Worm (Caenorhabditis elegans) whole organism, early embryonic: ENCODE measurements around the gene attf-4.

Source experiments
- B0310.2 ChIP-seq: sonication (generic microtip); optimal IDR thresholded peaks from 2 replicates; lab custom pipeline; 2016; ENCODE audit warnings: mild to moderate bottlenecking, missing genetic modification characterization, missing compliant biosample characterization
- F13C5.2 ChIP-seq: sonication (generic microtip); optimal IDR thresholded peaks from 2 replicates; lab custom pipeline; 2017; ENCODE audit warnings: mild to moderate bottlenecking, missing genetic modification characterization, inconsistent platforms, missing compliant biosample characterization
- aly-1 ChIP-seq: sonication (generic microtip); optimal IDR thresholded peaks from 2 replicates; lab custom pipeline; 2016; ENCODE audit warnings: missing genetic modification characterization, missing compliant biosample characterization
- ama-1 ChIP-seq: fragments of 150-350 bp; optimal IDR thresholded peaks from 2 replicates; lab custom pipeline; 2014
- ceh-13 ChIP-seq: fragments of 200-800 bp; sonication (Bioruptor generic); optimal IDR thresholded peaks from 2 replicates; lab custom pipeline; 2018; ENCODE audit warnings: mild to moderate bottlenecking, missing genetic modification characterization, missing compliant biosample characterization
- ceh-36 ChIP-seq: sonication (generic microtip); optimal IDR thresholded peaks from 2 replicates; lab custom pipeline; 2016; ENCODE audit warnings: missing genetic modification characterization, inconsistent platforms, missing compliant biosample characterization
- ets-7 ChIP-seq: sonication (generic microtip); optimal IDR thresholded peaks from 2 replicates; lab custom pipeline; 2016; ENCODE audit warnings: missing genotype, missing genetic modification characterization, missing compliant biosample characterization
- flt-1 ChIP-seq: fragments of 200-800 bp; sonication (Bioruptor generic); IDR thresholded peaks from 2 replicates; pipeline ENCODE4 v1.3.6; 2022; ENCODE audit warnings: missing genetic modification characterization, missing compliant biosample characterization
- hmbx-1 ChIP-seq: sonication (generic microtip); optimal IDR thresholded peaks from 2 replicates; lab custom pipeline; 2016; ENCODE audit warnings: mild to moderate bottlenecking, missing genetic modification characterization, missing compliant biosample characterization
- hmg-4 ChIP-seq: fragments of 200-800 bp; sonication (Bioruptor generic); optimal IDR thresholded peaks from 2 replicates; lab custom pipeline; 2018; ENCODE audit warnings: mild to moderate bottlenecking, missing genetic modification characterization, missing compliant biosample characterization
- hnd-1 ChIP-seq: sonication (generic microtip); optimal IDR thresholded peaks from 2 replicates; lab custom pipeline; 2016; ENCODE audit warnings: missing genetic modification characterization, missing compliant biosample characterization
- pes-1 ChIP-seq: fragments of 200-800 bp; sonication (Bioruptor generic); IDR thresholded peaks from 2 replicates; pipeline ENCODE4 v1.3.6; 2022; ENCODE audit warnings: missing genetic modification reagents, missing genetic modification characterization, missing compliant biosample characterization
- scrt-1 ChIP-seq: fragments of 200-800 bp; sonication (Bioruptor generic); IDR thresholded peaks from 2 replicates; pipeline ENCODE4 v1.3.6; 2022; ENCODE audit warnings: missing genetic modification characterization, missing compliant biosample characterization
- sea-1 ChIP-seq: fragments of 200-800 bp; sonication (Bioruptor generic); conservative IDR thresholded peaks from 2 replicates; pipeline ENCODE4 v1.3.6; 2022; ENCODE audit warnings: missing genetic modification characterization, missing compliant biosample characterization
- tbx-11 ChIP-seq: fragments of 200-800 bp; sonication (Bioruptor generic); IDR thresholded peaks from 2 replicates; pipeline ENCODE4 v1.3.6; 2022; ENCODE audit warnings: missing genetic modification characterization, missing compliant biosample characterization
- tbx-37 ChIP-seq: fragments of 200-800 bp; sonication (Bioruptor generic); conservative IDR thresholded peaks from 2 replicates; pipeline ENCODE4 v1.3.6; 2022; ENCODE audit warnings: missing genetic modification reagents, missing genetic modification characterization, missing compliant biosample characterization
- tra-4 ChIP-seq: sonication (generic microtip); optimal IDR thresholded peaks from 2 replicates; lab custom pipeline; 2017; ENCODE audit warnings: missing genetic modification characterization, missing compliant biosample characterization

Gene attf-4

DNA sequence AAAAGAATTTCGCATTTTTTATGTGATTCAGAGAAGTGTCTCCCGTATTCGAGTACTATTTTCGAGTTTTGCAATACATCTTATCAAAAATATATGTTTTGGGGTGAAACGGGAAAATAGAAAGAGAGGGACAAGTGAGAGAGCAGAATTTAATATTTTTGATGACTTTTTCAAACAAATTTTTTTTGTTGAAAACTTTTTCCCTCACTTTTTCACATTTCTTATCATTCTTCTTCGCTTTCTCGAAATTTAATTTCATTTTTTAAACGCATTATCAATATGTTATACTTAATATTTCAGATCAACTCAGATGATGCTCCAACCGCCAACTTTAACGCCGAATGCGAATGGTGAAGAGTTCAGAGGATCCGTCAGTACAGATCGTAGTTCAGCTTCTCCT is at the start of gene attf-4:
Gene attf-4, plus strand, starts transcription at position 301 of the 400 bp plus-strand sequence.
- TF ChIP-seq F13C5.2 (tag; lab: Kevin White, UChicago) (no peak), aly-1 (tag; lab: Kevin White, UChicago) (no peak), tra-4 (tag; lab: Kevin White, UChicago) (no peak), ama-1 (lab: Kevin White, UChicago) (no peak), pes-1 (GFP tag; lab: Robert Waterston, UW) (no peak), ets-7 (tag; lab: Kevin White, UChicago) (no peak), hmg-4 (GFP tag; lab: Kevin White, UChicago) (no peak), tbx-11 (GFP tag; lab: Robert Waterston, UW) (no peak), ceh-36 (tag; lab: Kevin White, UChicago) (no peak), hmbx-1 (tag; lab: Kevin White, UChicago) (no peak), sea-1 (no peak), tbx-37 (GFP tag; lab: Robert Waterston, UW) (no peak), ceh-13 (no peak), scrt-1 (GFP tag; lab: Robert Waterston, UW) (no peak), B0310.2 (tag; lab: Kevin White, UChicago) (no peak), flt-1 (GFP tag; lab: Robert Waterston, UW) (no peak), hnd-1 (no peak)

DNA sequence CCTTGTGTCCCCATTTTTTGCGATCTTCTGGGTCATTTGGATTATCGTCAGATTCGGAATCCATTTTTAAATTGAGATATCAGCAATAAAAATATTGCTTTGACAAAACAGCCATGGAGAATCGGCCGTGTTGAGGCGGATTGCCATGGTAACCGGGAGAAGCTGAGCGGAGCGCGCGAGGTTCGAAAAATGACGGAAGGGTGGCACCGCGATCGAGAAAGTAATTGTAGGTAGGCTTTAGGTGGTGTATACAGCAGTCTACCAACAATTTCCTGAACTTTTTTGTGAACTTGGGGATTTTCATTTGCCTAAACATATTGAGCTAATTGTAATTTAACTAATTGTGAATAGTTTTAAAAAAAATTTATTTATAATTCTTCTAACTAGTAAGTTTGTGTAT is 41.0 kb upstream of the attf-4 start, which contains the start of gene ift-139:
Gene ift-139, minus strand, starts transcription at position 101 of the 400 bp plus-strand sequence.
- no peak for TF ChIP-seq aly-1 (tag; lab: Kevin White, UChicago)
- no peak for TF ChIP-seq hmg-4 (GFP tag; lab: Kevin White, UChicago)
- TF ChIP-seq ceh-13, result no peak
- no peak for TF ChIP-seq F13C5.2 (tag; lab: Kevin White, UChicago)
- TF ChIP-seq ceh-36 (tag; lab: Kevin White, UChicago), result no peak
- TF ChIP-seq tbx-37 (GFP tag; lab: Robert Waterston, UW), result no peak
- no peak for TF ChIP-seq flt-1 (GFP tag; lab: Robert Waterston, UW)
- TF ChIP-seq hnd-1, result no peak
- no peak for TF ChIP-seq ets-7 (tag; lab: Kevin White, UChicago)
- no peak for TF ChIP-seq ama-1 (lab: Kevin White, UChicago)
- TF ChIP-seq pes-1 (GFP tag; lab: Robert Waterston, UW), result no peak
- no peak for TF ChIP-seq tbx-11 (GFP tag; lab: Robert Waterston, UW)
- no peak for TF ChIP-seq sea-1
- no peak for TF ChIP-seq hmbx-1 (tag; lab: Kevin White, UChicago)

DNA sequence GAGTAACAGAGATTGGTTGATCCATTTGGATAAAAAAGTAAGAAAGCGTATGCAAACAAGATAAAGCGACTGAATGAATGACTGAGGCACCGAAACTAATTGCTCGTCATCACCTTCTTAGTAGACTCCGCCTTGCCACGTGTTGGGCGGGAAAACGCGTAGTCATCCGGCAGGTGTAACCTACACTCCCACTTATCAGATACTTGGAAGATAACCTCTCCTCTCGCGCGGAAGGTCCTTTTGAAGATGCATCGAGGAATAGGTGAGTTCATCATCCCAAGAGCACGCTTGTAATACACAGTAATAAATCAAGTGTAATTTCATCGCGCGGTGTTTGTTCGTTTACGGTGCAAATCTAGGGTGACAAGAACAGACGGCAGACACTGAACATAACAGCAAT is 33.5 kb upstream of the attf-4 start, which contains the start of gene tbx-11:
Gene tbx-11, minus strand, starts transcription at position 101 of the 400 bp plus-strand sequence.
- no peak for TF ChIP-seq ceh-13
- TF ChIP-seq ets-7 (tag; lab: Kevin White, UChicago), result no peak
- TF ChIP-seq flt-1 (GFP tag; lab: Robert Waterston, UW), result no peak

DNA sequence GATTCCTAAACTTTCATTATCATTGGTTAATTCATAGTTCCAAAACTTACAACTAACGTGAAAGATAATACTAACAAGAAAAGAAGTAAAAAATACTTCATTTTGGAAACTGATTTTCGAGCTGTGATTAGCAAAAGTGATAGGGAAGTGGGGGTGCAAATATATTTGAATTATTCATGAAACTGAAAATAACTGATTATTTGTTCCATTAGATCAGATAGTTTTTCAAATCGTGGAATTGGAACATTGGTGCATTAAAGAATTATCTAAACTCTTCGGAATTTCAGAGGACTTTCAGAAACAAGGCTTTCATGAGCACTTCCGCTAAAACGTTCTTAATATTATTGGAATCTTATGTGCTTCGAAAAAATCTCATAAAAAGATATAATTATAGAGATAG is 24.7 kb upstream of the attf-4 start, which contains the start of gene F40H6.5:
Gene F40H6.5, minus strand, starts transcription at position 101 of the 400 bp plus-strand sequence.
- TF ChIP-seq hmbx-1 (tag; lab: Kevin White, UChicago), result no peak
- TF ChIP-seq tbx-11 (GFP tag; lab: Robert Waterston, UW), result no peak
- no peak for TF ChIP-seq hnd-1

DNA sequence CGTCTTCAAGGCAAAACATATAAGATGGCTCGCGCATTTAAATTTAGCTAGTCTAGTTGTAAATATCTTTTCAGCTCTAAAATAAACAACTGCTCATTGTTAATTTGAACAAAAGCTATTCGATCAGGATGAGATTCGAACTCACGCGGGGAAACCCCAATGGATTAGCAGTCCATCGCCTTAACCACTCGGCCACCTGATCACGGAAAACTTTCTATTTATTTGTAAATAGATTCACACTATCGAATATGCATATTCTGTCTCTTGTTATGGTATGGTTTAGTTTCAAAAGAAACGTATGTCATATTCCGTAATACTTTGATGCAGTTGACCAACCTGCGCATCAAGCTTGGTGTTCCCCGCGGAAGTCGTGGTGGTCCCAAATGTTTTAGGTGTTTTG is 24.2 kb upstream of the attf-4 start:
- TF ChIP-seq sea-1, result no peak
- TF ChIP-seq F13C5.2 (tag; lab: Kevin White, UChicago), result no peak
- TF ChIP-seq ama-1 (lab: Kevin White, UChicago), result no peak
- no peak for TF ChIP-seq B0310.2 (tag; lab: Kevin White, UChicago)
- TF ChIP-seq scrt-1 (GFP tag; lab: Robert Waterston, UW), result no peak
- no peak for TF ChIP-seq ets-7 (tag; lab: Kevin White, UChicago)

DNA sequence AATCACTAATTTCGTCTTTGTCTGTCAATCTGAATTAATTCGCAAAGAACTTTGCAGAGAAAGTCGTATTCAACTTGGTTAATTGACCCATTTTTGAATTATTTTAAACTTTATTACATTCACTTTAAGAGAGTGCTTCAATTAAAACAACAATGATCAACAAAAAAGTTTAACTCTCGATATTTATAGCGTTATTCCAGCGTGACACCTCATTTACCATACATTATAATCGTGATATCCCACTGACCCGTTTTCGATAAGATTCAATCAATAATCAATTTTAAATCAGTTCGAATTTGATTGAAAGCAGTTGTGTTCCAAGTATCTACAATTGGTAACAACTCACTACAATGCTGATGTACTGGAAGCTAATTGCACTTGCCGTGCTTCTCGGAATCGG is 23.6 kb upstream of the attf-4 start, which contains the start of gene clc-10:
Gene clc-10, plus strand, starts transcription at position 301 of the 400 bp plus-strand sequence.
- TF ChIP-seq tbx-37 (GFP tag; lab: Robert Waterston, UW) (no peak), F13C5.2 (tag; lab: Kevin White, UChicago) (no peak), hnd-1 (no peak), aly-1 (tag; lab: Kevin White, UChicago) (no peak), hmbx-1 (tag; lab: Kevin White, UChicago) (no peak), tbx-11 (GFP tag; lab: Robert Waterston, UW) (no peak), hmg-4 (GFP tag; lab: Kevin White, UChicago) (no peak), tra-4 (tag; lab: Kevin White, UChicago) (no peak), scrt-1 (GFP tag; lab: Robert Waterston, UW) (no peak), sea-1 (no peak), ets-7 (tag; lab: Kevin White, UChicago) (no peak), flt-1 (GFP tag; lab: Robert Waterston, UW) (no peak), ceh-13 (no peak), ceh-36 (tag; lab: Kevin White, UChicago) (no peak), ama-1 (lab: Kevin White, UChicago) (no peak), pes-1 (GFP tag; lab: Robert Waterston, UW) (no peak), B0310.2 (tag; lab: Kevin White, UChicago) (no peak)

DNA sequence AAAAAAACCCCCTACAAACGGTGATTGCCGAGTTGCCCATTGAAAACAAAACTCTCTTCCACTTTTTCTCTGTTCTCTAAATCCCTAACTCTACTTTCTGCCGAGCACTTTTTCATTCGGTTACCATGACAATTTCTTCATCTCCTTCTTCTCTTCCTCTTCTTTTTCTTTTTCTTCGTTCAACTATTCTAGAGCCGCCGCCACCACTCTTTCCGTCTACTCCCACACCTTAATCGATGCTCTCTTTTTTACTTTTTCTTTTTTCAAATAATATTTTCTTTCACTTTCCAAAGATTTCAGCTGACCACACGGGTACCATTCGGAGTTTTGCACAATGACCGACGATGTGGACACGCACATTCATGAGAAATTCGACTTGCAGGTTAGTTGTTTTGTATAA is 12.8 kb upstream of the attf-4 start, which contains the start of gene mapk-15:
Gene mapk-15, plus strand, starts transcription at position 301 of the 400 bp plus-strand sequence.
- no peak for TF ChIP-seq sea-1
- TF ChIP-seq tbx-11 (GFP tag; lab: Robert Waterston, UW), result no peak

DNA sequence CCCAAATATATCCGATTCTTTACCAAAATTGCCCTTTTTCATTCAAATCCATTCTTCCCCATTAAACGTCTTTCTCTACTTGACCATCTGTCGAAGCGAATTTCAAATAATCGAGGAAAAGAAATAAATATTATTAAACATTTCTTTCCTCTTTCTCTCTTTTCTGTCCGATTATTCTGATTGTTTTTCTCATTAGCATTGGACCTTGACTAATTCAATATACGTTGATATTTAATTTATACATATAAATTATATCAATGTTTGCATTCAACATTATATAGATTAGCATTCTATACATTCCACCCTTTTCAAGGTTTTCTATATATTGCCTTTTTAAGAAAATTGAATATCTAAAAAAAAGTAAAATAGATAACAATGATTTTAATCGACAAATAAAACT is 7.4 kb upstream of the attf-4 start:
- TF ChIP-seq ets-7 (tag; lab: Kevin White, UChicago) (no peak), sea-1 (no peak), tbx-11 (GFP tag; lab: Robert Waterston, UW) (no peak), hmg-4 (GFP tag; lab: Kevin White, UChicago) (no peak), pes-1 (GFP tag; lab: Robert Waterston, UW) (no peak), B0310.2 (tag; lab: Kevin White, UChicago) (no peak), aly-1 (tag; lab: Kevin White, UChicago) (no peak), ama-1 (lab: Kevin White, UChicago) (no peak), tbx-37 (GFP tag; lab: Robert Waterston, UW) (no peak), flt-1 (GFP tag; lab: Robert Waterston, UW) (no peak)
